Worm (Caenorhabditis elegans) whole organism, young adult: ENCODE data around the gene C52E4.12.

Source experiments
- B0019.2 ChIP-seq: fragments of 200-800 bp; sonication (Bioruptor generic); conservative IDR thresholded peaks from 2 replicates; pipeline ENCODE4 v1.3.6; 2022; ENCODE audit warnings: missing genetic modification reagents, missing genetic modification characterization, missing compliant biosample characterization
- B0336.3 ChIP-seq: fragments of 200-800 bp; sonication (Bioruptor generic); IDR thresholded peaks from 2 replicates; pipeline ENCODE4 v1.3.6; 2022; ENCODE audit warnings: missing genetic modification characterization, missing compliant biosample characterization
- F33H1.4 ChIP-seq: fragments of 200-800 bp; sonication (Bioruptor generic); IDR thresholded peaks from 2 replicates; pipeline ENCODE4 v1.3.6; 2022; ENCODE audit warnings: missing genetic modification reagents, missing genetic modification characterization, missing compliant biosample characterization
- F52B5.7 ChIP-seq: sonication (generic microtip); optimal IDR thresholded peaks from 2 replicates; lab custom pipeline; 2016; ENCODE audit warnings: mild to moderate bottlenecking, missing genetic modification characterization, missing compliant biosample characterization
- F57C9.4 ChIP-seq: sonication (generic microtip); optimal IDR thresholded peaks from 2 replicates; lab custom pipeline; 2017; ENCODE audit warnings: mild to moderate bottlenecking, missing genetic modification characterization, missing compliant biosample characterization
- T07F8.4 ChIP-seq: sonication (generic microtip); optimal IDR thresholded peaks from 2 replicates; lab custom pipeline; 2016; ENCODE audit warnings: mild to moderate bottlenecking, missing genetic modification characterization, moderate library complexity, missing compliant biosample characterization
- Y53F4B.3 ChIP-seq: fragments of 200-800 bp; sonication (Bioruptor generic); IDR thresholded peaks from 2 replicates; pipeline ENCODE4 v1.3.6; 2022; ENCODE audit warnings: missing genetic modification reagents, missing genetic modification characterization, missing compliant biosample characterization
- Y67H2A.10 ChIP-seq: fragments of 200-800 bp; sonication (Bioruptor generic); conservative IDR thresholded peaks from 2 replicates; pipeline ENCODE4 v1.3.6; 2022; ENCODE audit warnings: missing genetic modification reagents, missing genetic modification characterization, missing compliant biosample characterization
- Y95B8A.8 ChIP-seq: fragments of 200-800 bp; sonication (Bioruptor generic); IDR thresholded peaks from 2 replicates; pipeline ENCODE4 v1.3.6; 2022; ENCODE audit warnings: missing genetic modification reagents, missing genetic modification characterization, missing compliant biosample characterization
- ZK185.1 ChIP-seq: sonication (generic microtip); optimal IDR thresholded peaks from 2 replicates; lab custom pipeline; 2016; ENCODE audit warnings: mild to moderate bottlenecking, missing genetic modification characterization, missing compliant biosample characterization; ENCODE audit not compliant: poor library complexity, severe bottlenecking
- aptf-2 ChIP-seq: fragments of 200-800 bp; sonication (Bioruptor generic); conservative IDR thresholded peaks from 2 replicates; pipeline ENCODE4 v1.3.6; 2022; ENCODE audit warnings: missing genetic modification reagents, missing genetic modification characterization, missing compliant biosample characterization
- bed-2 ChIP-seq: fragments of 200-800 bp; sonication (Bioruptor generic); IDR thresholded peaks from 2 replicates; pipeline ENCODE4 v1.3.6; 2022; ENCODE audit warnings: missing genetic modification reagents, missing genetic modification characterization, missing compliant biosample characterization
- cebp-1 ChIP-seq, 2 experiments: fragments of 200-800 bp in 1 of 2; sonication (Bioruptor generic) in 1 of 2; sonication (generic microtip) in 1 of 2; IDR thresholded peaks in 1 of 2; optimal IDR thresholded peaks in 1 of 2; 2 replicates each; pipeline versions ENCODE4 v1.3.6 to Lab custom; 2017 to 2022; ENCODE audit warnings: missing compliant biosample characterization in 2 of 2, missing genetic modification characterization in 2 of 2, mild to moderate bottlenecking in 1 of 2, missing genetic modification reagents in 1 of 2, moderate library complexity in 1 of 2
- ceh-100 ChIP-seq: fragments of 200-800 bp; sonication (Bioruptor generic); IDR thresholded peaks from 2 replicates; pipeline ENCODE4 v1.3.6; 2022; ENCODE audit warnings: missing genetic modification reagents, missing genetic modification characterization, missing compliant biosample characterization
- ceh-27 ChIP-seq: fragments of 200-800 bp; sonication (Bioruptor generic); optimal IDR thresholded peaks from 2 replicates; lab custom pipeline; 2018; ENCODE audit warnings: mild to moderate bottlenecking, missing genetic modification characterization, moderate library complexity, missing compliant biosample characterization
- ceh-79 ChIP-seq: sonication (generic microtip); optimal IDR thresholded peaks from 2 replicates; lab custom pipeline; 2017; ENCODE audit warnings: mild to moderate bottlenecking, missing genetic modification characterization, missing compliant biosample characterization
- dox-1 ChIP-seq: fragments of 200-800 bp; sonication (Bioruptor generic); IDR thresholded peaks from 2 replicates; pipeline ENCODE4 v1.3.6; 2022; ENCODE audit warnings: missing genetic modification reagents, missing genetic modification characterization, missing compliant biosample characterization
- efl-1 ChIP-seq: fragments of 150-350 bp; optimal IDR thresholded peaks from 2 replicates; lab custom pipeline; 2014; ENCODE audit warnings: missing biosample characterization, missing genetic modification reagents, missing genetic modification characterization
- egl-18 ChIP-seq: fragments of 200-800 bp; sonication (Bioruptor generic); IDR thresholded peaks from 2 replicates; pipeline ENCODE4 v1.3.6; 2022; ENCODE audit warnings: missing genetic modification reagents, missing genetic modification characterization, missing compliant biosample characterization
- egl-44 ChIP-seq: fragments of 200-800 bp; sonication (Bioruptor generic); IDR thresholded peaks from 2 replicates; pipeline ENCODE4 v1.3.6; 2022; ENCODE audit warnings: missing genetic modification reagents, missing genetic modification characterization, missing compliant biosample characterization
- ekl-4 ChIP-seq: fragments of 200-800 bp; sonication (Bioruptor generic); IDR thresholded peaks from 2 replicates; pipeline ENCODE4 v1.3.6; 2022; ENCODE audit warnings: missing genetic modification reagents, missing genetic modification characterization, missing compliant biosample characterization
- ets-4 ChIP-seq: fragments of 200-800 bp; sonication (Bioruptor generic); optimal IDR thresholded peaks from 2 replicates; lab custom pipeline; 2018; ENCODE audit warnings: mild to moderate bottlenecking, missing genetic modification characterization, missing compliant biosample characterization
- him-1 ChIP-seq: sonication (generic microtip); optimal IDR thresholded peaks from 2 replicates; lab custom pipeline; 2016; ENCODE audit warnings: missing genotype, missing genetic modification reagents, missing genetic modification characterization, missing compliant biosample characterization
- hmg-1.2 ChIP-seq: fragments of 200-800 bp; sonication (Bioruptor generic); IDR thresholded peaks from 2 replicates; pipeline ENCODE4 v1.3.6; 2022; ENCODE audit warnings: missing genetic modification reagents, missing genetic modification characterization, missing compliant biosample characterization
- hmg-20 ChIP-seq: fragments of 200-800 bp; sonication (Bioruptor generic); IDR thresholded peaks from 2 replicates; pipeline ENCODE4 v1.3.6; 2022; ENCODE audit warnings: missing genetic modification reagents, missing genetic modification characterization, missing compliant biosample characterization
- let-526 ChIP-seq: fragments of 200-800 bp; sonication (Bioruptor generic); IDR thresholded peaks from 2 replicates; pipeline ENCODE4 v1.3.6; 2022; ENCODE audit warnings: missing genetic modification reagents, missing genetic modification characterization, missing compliant biosample characterization
- lir-1 ChIP-seq: fragments of 200-800 bp; sonication (Bioruptor generic); conservative IDR thresholded peaks from 2 replicates; pipeline ENCODE4 v1.3.6; 2022; ENCODE audit warnings: missing genetic modification reagents, missing genetic modification characterization, missing compliant biosample characterization
- lsy-27 ChIP-seq: sonication (generic microtip); optimal IDR thresholded peaks from 2 replicates; lab custom pipeline; 2017; ENCODE audit warnings: missing genetic modification characterization, mild to moderate bottlenecking, missing compliant biosample characterization, antibody characterized with exemption, missing genotype, borderline replicate concordance; ENCODE audit not compliant: insufficient read depth
- madf-10 ChIP-seq: sonication (generic microtip); optimal IDR thresholded peaks from 2 replicates; lab custom pipeline; 2016; ENCODE audit warnings: mild to moderate bottlenecking, missing genetic modification characterization, missing compliant biosample characterization
- madf-8 ChIP-seq: fragments of 200-800 bp; sonication (Bioruptor generic); conservative IDR thresholded peaks from 2 replicates; pipeline ENCODE4 v1.3.6; 2022; ENCODE audit warnings: missing genetic modification reagents, missing genetic modification characterization, missing compliant biosample characterization
- nfya-2 ChIP-seq: fragments of 200-800 bp; sonication (Bioruptor generic); IDR thresholded peaks from 2 replicates; pipeline ENCODE4 v1.3.6; 2022; ENCODE audit warnings: missing genetic modification reagents, missing genetic modification characterization, missing compliant biosample characterization
- nhr-80 ChIP-seq: sonication (generic microtip); optimal IDR thresholded peaks from 2 replicates; lab custom pipeline; 2016; ENCODE audit warnings: missing genetic modification characterization, missing compliant biosample characterization
- nhr-90 ChIP-seq: sonication (generic microtip); optimal IDR thresholded peaks from 2 replicates; lab custom pipeline; 2016; ENCODE audit warnings: missing genotype, mild to moderate bottlenecking, missing genetic modification characterization, missing compliant biosample characterization
- repo-1 ChIP-seq: sonication (generic microtip); optimal IDR thresholded peaks from 2 replicates; lab custom pipeline; 2017; ENCODE audit warnings: mild to moderate bottlenecking, missing genetic modification characterization, missing compliant biosample characterization
- sea-2 ChIP-seq: fragments of 200-800 bp; sonication (Bioruptor generic); IDR thresholded peaks from 2 replicates; pipeline ENCODE4 v1.3.6; 2022; ENCODE audit warnings: missing genetic modification characterization, missing compliant biosample characterization
- snpc-1.1 ChIP-seq: sonication (generic microtip); optimal IDR thresholded peaks from 2 replicates; lab custom pipeline; 2017; ENCODE audit warnings: missing genetic modification characterization, mild to moderate bottlenecking, missing compliant biosample characterization, antibody characterized with exemption, moderate library complexity, missing genotype, missing genetic modification reagents; ENCODE audit not compliant: insufficient read depth
- snpc-4 ChIP-seq, 5 experiments: fragments of 150-350 bp in 1 of 5; sonication (generic microtip) in 4 of 5; optimal IDR thresholded peaks; 2 replicates each; lab custom pipeline; 2014 to 2018; ENCODE audit warnings: missing genetic modification characterization in 5 of 5, missing biosample characterization in 3 of 5, antibody characterized with exemption in 2 of 5, mild to moderate bottlenecking in 2 of 5, missing compliant biosample characterization in 2 of 5, missing genotype in 2 of 5, moderate library complexity in 2 of 5, missing genetic modification reagents in 1 of 5
- tbp1 ChIP-seq: fragments of 200-800 bp; sonication (Bioruptor generic); optimal IDR thresholded peaks from 2 replicates; lab custom pipeline; 2018; ENCODE audit warnings: mild to moderate bottlenecking, missing genetic modification characterization, missing compliant biosample characterization
- tlf-1 ChIP-seq: fragments of 200-800 bp; sonication (Bioruptor generic); optimal IDR thresholded peaks from 2 replicates; lab custom pipeline; 2018; ENCODE audit warnings: mild to moderate bottlenecking, missing genetic modification characterization, missing compliant biosample characterization
- zfh-2 ChIP-seq: fragments of 200-800 bp; sonication (Bioruptor generic); conservative IDR thresholded peaks from 2 replicates; pipeline ENCODE4 v1.3.6; 2022; ENCODE audit warnings: missing genetic modification reagents, missing genetic modification characterization, missing compliant biosample characterization
- ztf-22 ChIP-seq: fragments of 200-800 bp; sonication (Bioruptor generic); optimal IDR thresholded peaks from 2 replicates; lab custom pipeline; 2018; ENCODE audit warnings: mild to moderate bottlenecking, missing genetic modification characterization, moderate library complexity, missing compliant biosample characterization
- ztf-6 ChIP-seq: fragments of 200-800 bp; sonication (Bioruptor generic); IDR thresholded peaks from 2 replicates; pipeline ENCODE4 v1.3.6; 2022; ENCODE audit warnings: missing genetic modification reagents, missing genetic modification characterization, missing compliant biosample characterization

Gene C52E4.12

DNA sequence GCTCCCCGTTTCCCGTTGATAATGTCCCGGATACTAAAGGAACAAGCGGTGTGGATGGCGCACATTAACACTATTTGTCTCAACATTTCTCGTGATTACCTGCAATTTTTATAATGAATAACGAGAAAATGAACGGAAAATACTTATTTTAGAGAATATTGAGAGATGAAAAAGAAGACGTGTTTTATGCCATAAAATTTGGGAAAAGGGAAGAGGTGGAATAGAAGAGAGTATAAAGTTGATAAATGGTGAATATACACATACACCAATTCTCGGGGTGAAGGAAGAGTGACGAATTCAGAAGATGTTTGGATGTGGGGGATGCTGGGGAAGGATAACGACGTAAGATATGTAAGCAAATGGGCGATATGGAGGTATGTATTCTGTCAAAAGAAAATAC, 31.2 kb upstream of the C52E4.12 start, which contains the start of gene F58H1.7:
F58H1.7 (minus strand) TSS at position 101 of the 400 bp plus-strand sequence.
- TF ChIP-seq zfh-2 (GFP tag; lab: Robert Waterston, UW), result no peak
- TF ChIP-seq aptf-2 (GFP tag; lab: Robert Waterston, UW), result no peak
- TF ChIP-seq him-1 (tag; lab: Kevin White, UChicago), result no peak
- no peak for TF ChIP-seq ekl-4
- TF ChIP-seq sea-2, result no peak

DNA sequence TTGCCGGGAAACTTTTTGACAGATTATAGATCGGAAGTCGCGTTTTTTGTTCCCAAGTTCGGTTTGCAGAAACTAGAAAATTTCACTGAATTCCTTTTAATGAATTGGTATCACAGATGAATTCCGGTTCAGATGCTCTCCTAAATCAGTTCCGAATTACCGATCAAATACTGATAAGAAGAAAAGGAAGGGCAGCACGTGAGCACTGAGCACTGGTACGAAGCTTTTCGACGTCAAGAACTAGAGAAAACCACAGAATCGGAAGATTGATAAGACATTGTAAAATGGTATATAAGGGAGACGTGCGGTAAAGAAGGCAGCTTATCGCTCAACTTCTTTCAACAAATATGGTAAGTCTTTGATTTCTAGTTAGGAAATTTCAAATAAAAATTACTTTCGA, 20.7 kb upstream of the C52E4.12 start, which contains the start of gene cpr-1:
cpr-1 (plus strand) TSS at position 319 of the 400 bp plus-strand sequence.
- TF ChIP-seq nfya-2 (GFP tag; lab: Robert Waterston, UW) (no peak), T07F8.4 (tag; lab: Kevin White, UChicago) (no peak), hmg-1.2 (GFP tag; lab: Robert Waterston, UW) (no peak), lir-1 (GFP tag; lab: Robert Waterston, UW) (no peak), snpc-1.1 (tag; lab: Kevin White, UChicago) (no peak), madf-8 (GFP tag; lab: Robert Waterston, UW) (no peak), ztf-6 (no peak), ceh-79 (tag; lab: Kevin White, UChicago) (no peak), egl-18 (no peak), tlf-1 (no peak), dox-1 (GFP tag; lab: Robert Waterston, UW) (no peak), Y95B8A.8 (no peak), let-526 (GFP tag; lab: Robert Waterston, UW) (no peak), B0019.2 (GFP tag; lab: Robert Waterston, UW) (no peak), egl-44 (GFP tag; lab: Robert Waterston, UW) (no peak), bed-2 (no peak), ets-4 (GFP tag; lab: Kevin White, UChicago) (peak; percentile 87), F33H1.4 (GFP tag; lab: Robert Waterston, UW) (no peak), Y53F4B.3 (GFP tag; lab: Robert Waterston, UW) (no peak), nhr-90 (no peak), B0336.3 (GFP tag; lab: Robert Waterston, UW) (no peak), nhr-80 (tag; lab: Kevin White, UChicago) (peak; percentile 93), ceh-100 (GFP tag; lab: Robert Waterston, UW) (no peak), ceh-27 (GFP tag; lab: Kevin White, UChicago) (no peak), Y67H2A.10 (GFP tag; lab: Robert Waterston, UW) (no peak), ztf-22 (GFP tag; lab: Kevin White, UChicago) (peak; percentile 59), repo-1 (tag; lab: Kevin White, UChicago) (no peak), hmg-20 (no peak), F52B5.7 (tag; lab: Kevin White, UChicago) (no peak), snpc-4 (GFP tag; optimal IDR thresholded peaks at IDR 0.05; lab: Kevin White, UChicago) (no peak), snpc-4 (tag; optimal IDR thresholded peaks at IDR 0.05; lab: Kevin White, UChicago) (peak in 1 of 4 experiments; percentile 25), efl-1 (no peak)

DNA sequence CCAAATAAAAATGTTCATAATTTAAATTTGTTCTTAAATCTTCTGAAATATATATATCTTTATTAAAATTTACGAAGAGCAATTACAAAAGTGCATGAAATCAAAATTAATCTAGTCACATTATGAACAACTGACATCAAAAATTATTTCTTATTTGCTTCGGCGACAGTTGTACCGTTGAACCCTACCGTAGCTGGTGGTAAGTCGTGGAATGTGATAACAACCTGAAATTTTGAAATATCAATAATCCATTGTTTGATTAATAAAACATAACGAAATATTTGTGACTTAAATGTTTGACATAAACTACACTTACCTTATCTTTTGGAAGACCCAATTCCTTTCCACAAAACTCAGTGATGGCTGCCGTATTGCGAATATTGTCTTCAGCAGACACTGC, 19.2 kb upstream of the C52E4.12 start:
- TF ChIP-seq F57C9.4, result no peak
- no peak for TF ChIP-seq lir-1 (GFP tag; lab: Robert Waterston, UW)
- TF ChIP-seq ZK185.1 (tag; lab: Kevin White, UChicago), result peak; percentile 7
- peak; percentile 66 for TF ChIP-seq nhr-80 (tag; lab: Kevin White, UChicago)
- TF ChIP-seq lsy-27 (tag; lab: Kevin White, UChicago), result no peak
- TF ChIP-seq cebp-1 (GFP tag; IDR thresholded peaks at IDR 0.05; lab: Robert Waterston, UW), result no peak
- TF ChIP-seq cebp-1 (tag; optimal IDR thresholded peaks at IDR 0.05; lab: Kevin White, UChicago), result peak; percentile 52
- TF ChIP-seq hmg-1.2 (GFP tag; lab: Robert Waterston, UW), result 0 out of 2 replicates have a peak, but pooled peaks have one; percentile 9
- no peak for TF ChIP-seq snpc-4 (GFP tag; optimal IDR thresholded peaks at IDR 0.05; lab: Kevin White, UChicago)
- peak in 1 of 4 experiments; percentile 9 for TF ChIP-seq snpc-4 (tag; optimal IDR thresholded peaks at IDR 0.05; lab: Kevin White, UChicago)
- peak; percentile 19 for TF ChIP-seq madf-10
- TF ChIP-seq tbp1 (GFP tag; lab: Kevin White, UChicago), result peak; percentile 5
